Fruit fly (Drosophila melanogaster): ENCODE results near the gene TTLL1B.

TTLL1B gene

dm6 chr3L:4624371-4625154, 23.5 kb upstream of the TTLL1B start (continued):
- TF ChIP-seq CG34224 (GFP tag; IDR thresholded peaks at IDR 0.05; ENCODE audit: partially characterized antibody) (no peak), HLH3B (GFP tag; IDR thresholded peaks at IDR 0.05) (peak; percentile 86), crol (GFP tag; IDR thresholded peaks at IDR 0.05) (peak; percentile 76), CG18764 (GFP tag; optimal IDR thresholded peaks at IDR 0.05) (peak; percentile 74), gsb (GFP tag; IDR thresholded peaks at IDR 0.05) (peak; percentile 53), HLH4C (GFP tag; IDR thresholded peaks at IDR 0.05; ENCODE audit: partially characterized antibody) (no peak), mam (GFP tag; optimal IDR thresholded peaks at IDR 0.05) (peak; percentile 93), Nf-YA (GFP tag; IDR thresholded peaks at IDR 0.05) (peak; percentile 82), CG3838 (GFP tag; optimal IDR thresholded peaks at IDR 0.05) (peak; percentile 18), MESR4 (GFP tag; optimal IDR thresholded peaks at IDR 0.05) (no peak), zen (tag; optimal IDR thresholded peaks at IDR 0.05) (peak; percentile 71), CG9817 (tag; optimal IDR thresholded peaks at IDR 0.05) (peak; percentile 82), CG12071 (GFP tag; optimal IDR thresholded peaks at IDR 0.05) (peak; percentile 79), Max (GFP tag; optimal IDR thresholded peaks at IDR 0.05) (peak; percentile 72), inv (GFP tag; IDR thresholded peaks at IDR 0.05; ENCODE audit: partially characterized antibody) (no peak), bsh (GFP tag; optimal IDR thresholded peaks at IDR 0.05) (peak; percentile 87 to 91), CG11723 (GFP tag; optimal IDR thresholded peaks at IDR 0.05) (peak; percentile 77), cas (GFP tag; IDR thresholded peaks at IDR 0.05) (peak; percentile 63; the same call in 1 of the 2 replicates), Hr3 (GFP tag; optimal IDR thresholded peaks at IDR 0.05) (peak; percentile 87), CG1792 (GFP tag; optimal IDR thresholded peaks at IDR 0.05) (peak; percentile 81), dmrt11E (tag; optimal IDR thresholded peaks at IDR 0.05) (peak; percentile 85), CG15696 (tag; optimal IDR thresholded peaks at IDR 0.05) (peak; percentile 85), CG30431 (GFP tag; optimal IDR thresholded peaks at IDR 0.05) (peak; percentile 78), CG15073 (GFP tag; optimal IDR thresholded peaks at IDR 0.05) (no peak), sna (GFP tag; IDR thresholded peaks at IDR 0.05; ENCODE audit: partially characterized antibody) (no peak), pho (GFP tag; optimal IDR thresholded peaks at IDR 0.05) (peak; percentile 86), gt (GFP tag; IDR thresholded peaks at IDR 0.05) (peak; percentile 71), mld (GFP tag; IDR thresholded peaks at IDR 0.05; ENCODE audit: partially characterized antibody) (no peak), CG9609 (GFP tag; optimal IDR thresholded peaks at IDR 0.05) (peak; percentile 79), hbn (GFP tag; IDR thresholded peaks at IDR 0.05; ENCODE audit: partially characterized antibody) (no peak), CG10267 (tag; optimal IDR thresholded peaks at IDR 0.05) (peak; percentile 83), unc-4 (GFP tag; IDR thresholded peaks at IDR 0.05; ENCODE audit: partially characterized antibody) (no peak), abd-A (tag; optimal IDR thresholded peaks at IDR 0.05) (peak; percentile 74), seq (GFP tag; IDR thresholded peaks at IDR 0.05) (peak; percentile 82), Fer2 (tag; optimal IDR thresholded peaks at IDR 0.05) (peak; percentile 77), bbx (GFP tag; IDR thresholded peaks at IDR 0.05; ENCODE audit: partially characterized antibody) (no peak), Dek (tag; optimal IDR thresholded peaks at IDR 0.05) (peak; percentile 68), chinmo (GFP tag; IDR thresholded peaks at IDR 0.05; ENCODE audit: partially characterized antibody) (0 out of 4 replicates have a peak, but pooled peaks have one; percentile 49), en (GFP tag; optimal IDR thresholded peaks at IDR 0.05) (peak; percentile 68), Deaf1 (tag; optimal IDR thresholded peaks at IDR 0.05) (peak; percentile 51), CG3163 (GFP tag; optimal IDR thresholded peaks at IDR 0.05) (peak; percentile 84), Antp (GFP tag; optimal IDR thresholded peaks at IDR 0.05) (peak; percentile 83), sc (optimal IDR thresholded peaks at IDR 0.05) (no peak), sc (GFP tag; optimal IDR thresholded peaks at IDR 0.05) (peak; percentile 75), CG17186 (GFP tag; optimal IDR thresholded peaks at IDR 0.05) (peak; percentile 38), Atf3 (GFP tag; optimal IDR thresholded peaks at IDR 0.05) (peak; percentile 77), Ada2b (GFP tag; IDR thresholded peaks at IDR 0.05) (peak; percentile 88), bowl (GFP tag; IDR thresholded peaks at IDR 0.05) (peak; percentile 63; the same call in 1 of the 2 replicates)

Data from whole organism, embryonic.